Worm (Caenorhabditis elegans): Measurements from ENCODE around the gene R10H10.4.
A peak's percentile ranks its signal among the peaks of the same experiment; 100 is the strongest.

R10H10.4 gene

ce11 chrIV:10366018-10366417 lies 28.7 kb downstream of the R10H10.4 start, which contains the start of gene sir-2.1 (continued):
- TF ChIP-seq mes-4 (tag; optimal IDR thresholded peaks at IDR 0.05), result no peak
- peak; percentile 19 for TF ChIP-seq gei-17 (GFP tag; optimal IDR thresholded peaks at IDR 0.05)
- no peak for TF ChIP-seq hrde-1 (tag; optimal IDR thresholded peaks at IDR 0.05; ENCODE audit: borderline replicate concordance)
- no peak for TF ChIP-seq pha-4 (tag; optimal IDR thresholded peaks at IDR 0.05)
- TF ChIP-seq snpc-1.1 (tag; optimal IDR thresholded peaks at IDR 0.05; ENCODE audit: insufficient read depth), result no peak
- no peak for TF ChIP-seq mel-28 (tag; optimal IDR thresholded peaks at IDR 0.05; ENCODE audit: borderline replicate concordance)
- no peak for TF ChIP-seq F49E8.2 (tag; optimal IDR thresholded peaks at IDR 0.05; ENCODE audit: insufficient read depth)
- TF ChIP-seq attf-6 (GFP tag; IDR thresholded peaks at IDR 0.05), result peak; percentile 51
- TF ChIP-seq ztf-22 (GFP tag; optimal IDR thresholded peaks at IDR 0.05), result no peak
- 0 out of 2 replicates have a peak, but pooled peaks have one; percentile 57 for TF ChIP-seq dox-1 (GFP tag; IDR thresholded peaks at IDR 0.05)
- no peak for TF ChIP-seq B0035.1 (tag; optimal IDR thresholded peaks at IDR 0.05)
- TF ChIP-seq nhr-179 (tag; optimal IDR thresholded peaks at IDR 0.05), result no peak
- TF ChIP-seq somi-1 (GFP tag; optimal IDR thresholded peaks at IDR 0.05), result no peak
- no peak for TF ChIP-seq sdz-38 (tag; optimal IDR thresholded peaks at IDR 0.05)
- peak; percentile 5 for TF ChIP-seq die-1 (tag; optimal IDR thresholded peaks at IDR 0.05)
- no peak for TF ChIP-seq C17E4.6 (GFP tag; IDR thresholded peaks at IDR 0.05)
- no peak for TF ChIP-seq Y95B8A.8 (GFP tag; IDR thresholded peaks at IDR 0.05)
- TF ChIP-seq madf-6 (GFP tag; IDR thresholded peaks at IDR 0.05), result peak; percentile 46; the same call in 1 of the 2 replicates
- no peak for TF ChIP-seq bed-2 (GFP tag; IDR thresholded peaks at IDR 0.05)
- TF ChIP-seq attf-3 (GFP tag; conservative IDR thresholded peaks at IDR 0.05), result no peak
- no peak for TF ChIP-seq K11D2.4 (GFP tag; IDR thresholded peaks at IDR 0.05)
- TF ChIP-seq lir-1 (GFP tag; conservative IDR thresholded peaks at IDR 0.05), result no peak
- no peak for TF ChIP-seq cebp-2 (GFP tag; IDR thresholded peaks at IDR 0.05)
- peak; percentile 66 for TF ChIP-seq F33H1.4 (GFP tag; IDR thresholded peaks at IDR 0.05)
- peak; percentile 11 for TF ChIP-seq xnd-1 (tag; optimal IDR thresholded peaks at IDR 0.05)
- no peak for TF ChIP-seq Y79H2A.3 (GFP tag; conservative IDR thresholded peaks at IDR 0.05)
- no peak for TF ChIP-seq ztf-28 (GFP tag; IDR thresholded peaks at IDR 0.05)
- TF ChIP-seq tbx-9 (tag; optimal IDR thresholded peaks at IDR 0.05; ENCODE audit: borderline replicate concordance), result no peak

- TF ChIP-seq ceh-40 (GFP tag; IDR thresholded peaks at IDR 0.05) (no peak), ztf-22 (GFP tag; optimal IDR thresholded peaks at IDR 0.05) (no peak), B0261.1 (tag; optimal IDR thresholded peaks at IDR 0.05) (no peak), Y56A3A.18 (GFP tag; IDR thresholded peaks at IDR 0.05) (no peak), ztf-3 (GFP tag; optimal IDR thresholded peaks at IDR 0.05) (no peak), rpc-1 (optimal IDR thresholded peaks at IDR 0.05) (no peak), rpc-1 (tag; optimal IDR thresholded peaks at IDR 0.05) (no peak), egrh-3 (GFP tag; IDR thresholded peaks at IDR 0.05) (no peak), madf-8 (GFP tag; conservative IDR thresholded peaks at IDR 0.05) (no peak), snpc-3.4 (tag; optimal IDR thresholded peaks at IDR 0.05) (no peak), chd-7 (tag; optimal IDR thresholded peaks at IDR 0.05) (no peak), somi-1 (GFP tag; optimal IDR thresholded peaks at IDR 0.05) (no peak), ccch-3 (GFP tag; optimal IDR thresholded peaks at IDR 0.05) (no peak), C06A6.2 (GFP tag; conservative IDR thresholded peaks at IDR 0.05) (no peak), lir-1 (GFP tag; conservative IDR thresholded peaks at IDR 0.05) (no peak)
Measured at ce11 chrIV:10360336-10360735, 34.4 kb downstream of the R10H10.4 start, which contains the start of gene ugt-59. Gene ugt-59, plus strand, starts transcription at chrIV:10360636.

Data from whole organism, young adult.